Comparison of ENCODE assay signal across 3 worm cellular contexts in the genomic region with DNA sequence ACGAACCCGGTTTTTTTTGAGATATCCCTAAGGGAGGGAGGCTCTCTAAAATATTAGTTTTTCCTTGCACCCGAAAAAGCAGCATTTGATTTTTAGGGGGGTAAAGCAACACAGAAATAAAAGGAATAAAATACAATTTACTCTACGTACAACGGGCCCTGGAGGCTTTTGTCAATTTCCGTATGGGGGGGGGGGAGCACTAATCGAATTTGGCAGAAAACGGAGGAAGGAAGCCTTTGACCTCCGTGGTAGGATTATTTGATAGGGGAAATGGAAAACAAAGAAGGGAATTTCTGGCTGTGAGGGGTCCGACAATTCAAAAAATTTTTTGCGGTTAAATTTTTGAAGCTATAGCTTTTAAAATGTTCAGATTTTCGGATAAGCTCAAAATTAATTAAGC.
TF ChIP-seq lines count a peak whose summit lies in the region.

No protein-coding gene starts in this region.

TF ChIP-seq in whole organism, L1 larva, 84 proteins besides CTCF, POLR2A, EP300 and RAD21:
- TF ChIP-seq ztf-11 (tag; optimal IDR thresholded peaks at IDR 0.05; lab: Kevin White, UChicago) (no peak), pqm-1 (tag; optimal IDR thresholded peaks at IDR 0.05; lab: Kevin White, UChicago) (no peak), lin-14 (GFP tag; optimal IDR thresholded peaks at IDR 0.05; lab: Kevin White, UChicago) (peak; percentile 54), nhr-237 (tag; optimal IDR thresholded peaks at IDR 0.05; lab: Kevin White, UChicago) (no peak)

TF ChIP-seq in whole organism, late embryonic, 69 proteins besides CTCF, POLR2A, EP300 and RAD21:
- TF ChIP-seq lin-11 (tag; optimal IDR thresholded peaks at IDR 0.05; lab: Kevin White, UChicago): no peak
- TF ChIP-seq unc-42 (tag; optimal IDR thresholded peaks at IDR 0.05; lab: Kevin White, UChicago): peak; percentile 92

TF ChIP-seq in whole organism, mixed stage, embryonic, 35 proteins besides CTCF, POLR2A, EP300 and RAD21:
- TF ChIP-seq lsy-2 (tag; optimal IDR thresholded peaks at IDR 0.05; lab: Kevin White, UChicago) (no peak), ham-2 (GFP tag; optimal IDR thresholded peaks at IDR 0.05; lab: Kevin White, UChicago) (no peak), tbx-8 (GFP tag; optimal IDR thresholded peaks at IDR 0.05; lab: Kevin White, UChicago) (no peak), nhr-76 (tag; optimal IDR thresholded peaks at IDR 0.05; lab: Kevin White, UChicago) (no peak), pha-4 (tag; optimal IDR thresholded peaks at IDR 0.05; lab: Kevin White, UChicago) (no peak), hlh-1 (tag; optimal IDR thresholded peaks at IDR 0.05; lab: Kevin White, UChicago) (no peak), lin-32 (GFP tag; optimal IDR thresholded peaks at IDR 0.05; lab: Kevin White, UChicago) (no peak), ceh-83 (GFP tag; optimal IDR thresholded peaks at IDR 0.05; lab: Kevin White, UChicago) (peak; percentile 41), mls-2 (tag; optimal IDR thresholded peaks at IDR 0.05; lab: Kevin White, UChicago) (no peak), cnd-1 (tag; optimal IDR thresholded peaks at IDR 0.05; lab: Kevin White, UChicago) (no peak), snpc-4 (tag; optimal IDR thresholded peaks at IDR 0.05; lab: Kevin White, UChicago) (no peak), ces-1 (GFP tag; optimal IDR thresholded peaks at IDR 0.05; lab: Kevin White, UChicago) (peak; percentile 87), elt-3 (tag; optimal IDR thresholded peaks at IDR 0.05; lab: Kevin White, UChicago) (no peak), sptf-1 (tag; optimal IDR thresholded peaks at IDR 0.05; lab: Kevin White, UChicago) (peak; percentile 24), sem-2 (GFP tag; optimal IDR thresholded peaks at IDR 0.05; lab: Kevin White, UChicago) (no peak), nhr-2 (tag; optimal IDR thresholded peaks at IDR 0.05; lab: Kevin White, UChicago) (no peak)
TF ChIP-seq in whole organism, mixed stage, embryonic: peak in this region for 3.
